Fruit fly (Drosophila melanogaster) whole organism, embryonic: Measurements from ENCODE around the gene RabX6.

Experiments
- Abd-B ChIP-seq: fragments of 200-800 bp; sonication (Bioruptor generic); optimal IDR thresholded peaks from 2 replicates; lab custom pipeline; 2018; ENCODE audit warnings: missing biosample characterization, mild to moderate bottlenecking, missing genetic modification characterization, moderate library complexity
- Ada2b ChIP-seq: fragments of 200-800 bp; sonication (Bioruptor generic); IDR thresholded peaks from 2 replicates; pipeline ENCODE4 v1.3.6; 2022; ENCODE audit warnings: missing biosample characterization, missing genetic modification characterization
- Aef1 ChIP-seq: fragments of 200-800 bp; sonication (Bioruptor generic); IDR thresholded peaks from 3 replicates; pipeline ENCODE4 v1.3.6; 2022; ENCODE audit warnings: missing biosample characterization, missing genetic modification characterization
- C15 ChIP-seq: fragments of 200-800 bp; sonication (Bioruptor generic); IDR thresholded peaks from 3 replicates; pipeline ENCODE4 v1.3.6; 2022; ENCODE audit warnings: missing biosample characterization, missing genetic modification characterization
- CG10274 ChIP-seq: fragments of 200-800 bp; sonication (Bioruptor generic); optimal IDR thresholded peaks from 3 replicates; lab custom pipeline; 2017; ENCODE audit warnings: missing biosample characterization, mild to moderate bottlenecking, missing genetic modification characterization
- CG11398 ChIP-seq: fragments of 200-800 bp; sonication (Bioruptor generic); optimal IDR thresholded peaks from 2 replicates; lab custom pipeline; 2016; ENCODE audit warnings: missing biosample characterization, missing genetic modification characterization
- CG12769 ChIP-seq: fragments of 200-800 bp; sonication (Bioruptor generic); optimal IDR thresholded peaks from 2 replicates; lab custom pipeline; 2019; ENCODE audit warnings: missing biosample characterization, mild to moderate bottlenecking, missing genetic modification characterization, moderate library complexity
- CG14860 ChIP-seq: fragments of 200-800 bp; sonication (Bioruptor generic); IDR thresholded peaks from 3 replicates; pipeline ENCODE4 v1.3.6; 2022; ENCODE audit warnings: missing biosample characterization, missing genetic modification characterization; ENCODE audit not compliant: partially characterized antibody
- CG17612 ChIP-seq: fragments of 200-800 bp; sonication (Bioruptor generic); IDR thresholded peaks from 2 replicates; pipeline ENCODE4 v1.3.6; 2022; ENCODE audit warnings: missing biosample characterization, missing genetic modification characterization
- CG17802 ChIP-seq: fragments of 200-800 bp; sonication (Bioruptor generic); optimal IDR thresholded peaks from 2 replicates; lab custom pipeline; 2018; ENCODE audit warnings: missing biosample characterization, mild to moderate bottlenecking, missing genetic modification characterization, moderate library complexity
- CG18619 ChIP-seq: fragments of 200-800 bp; sonication (Bioruptor generic); optimal IDR thresholded peaks from 3 replicates; lab custom pipeline; 2017; ENCODE audit warnings: missing biosample characterization, mild to moderate bottlenecking, missing genetic modification characterization
- CG18764 ChIP-seq: fragments of 200-800 bp; sonication (Bioruptor generic); optimal IDR thresholded peaks from 3 replicates; lab custom pipeline; 2016; ENCODE audit warnings: missing biosample characterization, missing genetic modification characterization
- CG2712 ChIP-seq: fragments of 200-800 bp; optimal IDR thresholded peaks from 3 replicates; lab custom pipeline; 2019; ENCODE audit warnings: missing biosample characterization, mild to moderate bottlenecking, missing genetic modification characterization, moderate library complexity
- CG30403 ChIP-seq: fragments of 200-800 bp; sonication (Bioruptor generic); optimal IDR thresholded peaks from 3 replicates; lab custom pipeline; 2016; ENCODE audit warnings: missing biosample characterization, missing genetic modification characterization
- CG3163 ChIP-seq: fragments of 200-800 bp; sonication (Bioruptor generic); optimal IDR thresholded peaks from 3 replicates; lab custom pipeline; 2016; ENCODE audit warnings: missing biosample characterization, missing genetic modification characterization
- CG34224 ChIP-seq: fragments of 200-800 bp; sonication (Bioruptor generic); IDR thresholded peaks from 3 replicates; pipeline ENCODE4 v1.3.6; 2022; ENCODE audit warnings: missing biosample characterization, missing genetic modification characterization; ENCODE audit not compliant: partially characterized antibody
- CG34376 ChIP-seq: fragments of 200-800 bp; sonication (Bioruptor generic); optimal IDR thresholded peaks from 2 replicates; lab custom pipeline; 2018; ENCODE audit warnings: missing biosample characterization, mild to moderate bottlenecking, missing genetic modification characterization
- CG4424 ChIP-seq: fragments of 200-800 bp; sonication (Bioruptor generic); optimal IDR thresholded peaks from 3 replicates; lab custom pipeline; 2016; ENCODE audit warnings: missing biosample characterization, missing genetic modification characterization
- CG6254 ChIP-seq: fragments of 200-800 bp; sonication (Bioruptor generic); optimal IDR thresholded peaks from 3 replicates; lab custom pipeline; 2017; ENCODE audit warnings: mild to moderate bottlenecking, missing biosample characterization, missing genetic modification reagents, missing genetic modification characterization
- CG6765 ChIP-seq: fragments of 200-800 bp; sonication (Bioruptor generic); optimal IDR thresholded peaks from 3 replicates; lab custom pipeline; 2017; ENCODE audit warnings: missing biosample characterization, mild to moderate bottlenecking, missing genetic modification characterization
- CG7839 ChIP-seq: fragments of 200-800 bp; sonication (Bioruptor generic); optimal IDR thresholded peaks from 3 replicates; lab custom pipeline; 2018; ENCODE audit warnings: missing biosample characterization, mild to moderate bottlenecking, missing genetic modification characterization, moderate library complexity
- CG8290 ChIP-seq, 3 experiments: fragments of 200-800 bp; sonication (Bioruptor generic); optimal IDR thresholded peaks; 2 replicates each; lab custom pipeline; 2016 to 2019; ENCODE audit warnings: missing biosample characterization in 3 of 3, missing genetic modification characterization in 3 of 3, mild to moderate bottlenecking in 2 of 3, moderate library complexity in 1 of 3
- CG8944 ChIP-seq: fragments of 200-800 bp; sonication (Bioruptor generic); optimal IDR thresholded peaks from 3 replicates; lab custom pipeline; 2016; ENCODE audit warnings: missing biosample characterization, missing genetic modification characterization
- Camta ChIP-seq: fragments of 200-800 bp; sonication (Bioruptor generic); optimal IDR thresholded peaks from 2 replicates; lab custom pipeline; 2016; ENCODE audit warnings: missing biosample characterization, missing genetic modification characterization
- CrebB ChIP-seq: fragments of 200-800 bp; sonication (Bioruptor generic); optimal IDR thresholded peaks from 3 replicates; lab custom pipeline; 2018; ENCODE audit warnings: missing biosample characterization, mild to moderate bottlenecking, missing genetic modification characterization
- Mad ChIP-seq: fragments of 200-800 bp; sonication (Bioruptor generic); optimal IDR thresholded peaks from 2 replicates; lab custom pipeline; 2016; ENCODE audit warnings: missing biosample characterization, missing genetic modification characterization
- NC2β ChIP-seq: fragments of 200-800 bp; sonication (Bioruptor generic); optimal IDR thresholded peaks from 2 replicates; lab custom pipeline; 2016; ENCODE audit warnings: missing biosample characterization, missing genetic modification characterization
- Rx ChIP-seq: fragments of 200-800 bp; sonication (Bioruptor generic); IDR thresholded peaks from 2 replicates; pipeline ENCODE4 v1.3.6; 2022; ENCODE audit warnings: missing biosample characterization, missing genetic modification characterization
- YL-1 ChIP-seq: fragments of 200-800 bp; sonication (Bioruptor generic); optimal IDR thresholded peaks from 3 replicates; lab custom pipeline; 2017; ENCODE audit warnings: missing biosample characterization, mild to moderate bottlenecking, missing genetic modification characterization
- br ChIP-seq: fragments of >200 bp; optimal IDR thresholded peaks from 2 replicates; lab custom pipeline; 2017
- cg ChIP-seq: fragments of 200-800 bp; sonication (Bioruptor generic); optimal IDR thresholded peaks from 3 replicates; lab custom pipeline; 2019; ENCODE audit warnings: missing biosample characterization, mild to moderate bottlenecking, missing genetic modification characterization, moderate library complexity
- croc ChIP-seq: fragments of 200-800 bp; sonication (Bioruptor generic); conservative IDR thresholded peaks from 3 replicates; pipeline ENCODE4 v1.3.6; 2022; ENCODE audit warnings: missing biosample characterization, missing genetic modification characterization
- crp ChIP-seq, 2 experiments: fragments of 200-800 bp; sonication (Bioruptor generic); optimal IDR thresholded peaks; 2 replicates in 1 of 2; 3 replicates in 1 of 2; lab custom pipeline; 2017; ENCODE audit warnings: missing biosample characterization in 2 of 2, missing genetic modification characterization in 2 of 2, mild to moderate bottlenecking in 1 of 2, moderate library complexity in 1 of 2
- dan ChIP-seq: fragments of 200-800 bp; sonication (Bioruptor generic); IDR thresholded peaks from 2 replicates; pipeline ENCODE4 v1.3.6; 2022; ENCODE audit warnings: missing biosample characterization, missing genetic modification characterization
- dmrt99B ChIP-seq: fragments of 200-800 bp; sonication (Bioruptor generic); optimal IDR thresholded peaks from 2 replicates; lab custom pipeline; 2018; ENCODE audit warnings: missing biosample characterization, mild to moderate bottlenecking, missing genetic modification characterization, moderate library complexity
- esg ChIP-seq: fragments of 200-800 bp; sonication (Bioruptor generic); conservative IDR thresholded peaks from 2 replicates; pipeline ENCODE4 v1.3.6; 2022; ENCODE audit warnings: missing biosample characterization, missing genetic modification characterization
- fru ChIP-seq: fragments of >200 bp; optimal IDR thresholded peaks from 2 replicates; lab custom pipeline; 2017
- gcm ChIP-seq: fragments of 200-800 bp; sonication (Bioruptor generic); optimal IDR thresholded peaks from 2 replicates; lab custom pipeline; 2019; ENCODE audit warnings: missing biosample characterization, mild to moderate bottlenecking, missing genetic modification characterization, moderate library complexity
- grau ChIP-seq: fragments of 200-800 bp; optimal IDR thresholded peaks from 3 replicates; lab custom pipeline; 2019; ENCODE audit warnings: missing biosample characterization, mild to moderate bottlenecking, missing genetic modification characterization, moderate library complexity
- gro ChIP-seq: fragments of 200-800 bp; sonication (Bioruptor generic); optimal IDR thresholded peaks from 2 replicates; lab custom pipeline; 2016; ENCODE audit warnings: missing biosample characterization, missing genetic modification characterization
- hth ChIP-seq: fragments of >200 bp; optimal IDR thresholded peaks from 2 replicates; lab custom pipeline; 2017; ENCODE audit warnings: inconsistent platforms
- ind ChIP-seq: fragments of 200-800 bp; sonication (Bioruptor generic); optimal IDR thresholded peaks from 3 replicates; lab custom pipeline; 2016; ENCODE audit warnings: missing biosample characterization, missing genetic modification characterization
- kay ChIP-seq: fragments of 200-800 bp; sonication (Bioruptor generic); optimal IDR thresholded peaks from 2 replicates; lab custom pipeline; 2016; ENCODE audit warnings: missing biosample characterization, missing genetic modification characterization
- lmd ChIP-seq: fragments of 200-800 bp; sonication (Bioruptor generic); IDR thresholded peaks from 2 replicates; pipeline ENCODE4 v1.3.6; 2022; ENCODE audit warnings: missing biosample characterization, missing genetic modification characterization
- org-1 ChIP-seq: fragments of 200-800 bp; sonication (Bioruptor generic); optimal IDR thresholded peaks from 2 replicates; lab custom pipeline; 2017; ENCODE audit warnings: missing biosample characterization, missing genetic modification characterization
- otp ChIP-seq: fragments of 200-800 bp; sonication (Bioruptor generic); IDR thresholded peaks from 3 replicates; pipeline ENCODE4, ENCODE4 v1.3.6; 2022; ENCODE audit warnings: missing biosample characterization, missing genetic modification characterization
- pb ChIP-seq: fragments of 200-800 bp; sonication (Bioruptor generic); optimal IDR thresholded peaks from 3 replicates; lab custom pipeline; 2016; ENCODE audit warnings: missing biosample characterization, missing genetic modification characterization
- prd ChIP-seq, 3 experiments: fragments of >200 bp in 2 of 3; fragments of 200-800 bp in 1 of 3; sonication (Bioruptor generic) in 1 of 3; optimal IDR thresholded peaks in 2 of 3; IDR thresholded peaks in 1 of 3; 2 replicates in 2 of 3; 3 replicates in 1 of 3; pipeline versions ENCODE4 v1.3.6 to Lab custom; 2017 to 2022; ENCODE audit warnings: missing biosample characterization in 1 of 3, missing genetic modification characterization in 1 of 3
- row ChIP-seq: fragments of 200-800 bp; sonication (Bioruptor generic); IDR thresholded peaks from 3 replicates; pipeline ENCODE4 v1.3.6; 2022; ENCODE audit warnings: missing biosample characterization, missing genetic modification characterization
- vnd ChIP-seq: fragments of 200-800 bp; sonication (Bioruptor generic); IDR thresholded peaks from 3 replicates; pipeline ENCODE4 v1.3.6; 2022; ENCODE audit warnings: missing biosample characterization, missing genetic modification characterization; ENCODE audit not compliant: partially characterized antibody

Gene RabX6

DNA sequence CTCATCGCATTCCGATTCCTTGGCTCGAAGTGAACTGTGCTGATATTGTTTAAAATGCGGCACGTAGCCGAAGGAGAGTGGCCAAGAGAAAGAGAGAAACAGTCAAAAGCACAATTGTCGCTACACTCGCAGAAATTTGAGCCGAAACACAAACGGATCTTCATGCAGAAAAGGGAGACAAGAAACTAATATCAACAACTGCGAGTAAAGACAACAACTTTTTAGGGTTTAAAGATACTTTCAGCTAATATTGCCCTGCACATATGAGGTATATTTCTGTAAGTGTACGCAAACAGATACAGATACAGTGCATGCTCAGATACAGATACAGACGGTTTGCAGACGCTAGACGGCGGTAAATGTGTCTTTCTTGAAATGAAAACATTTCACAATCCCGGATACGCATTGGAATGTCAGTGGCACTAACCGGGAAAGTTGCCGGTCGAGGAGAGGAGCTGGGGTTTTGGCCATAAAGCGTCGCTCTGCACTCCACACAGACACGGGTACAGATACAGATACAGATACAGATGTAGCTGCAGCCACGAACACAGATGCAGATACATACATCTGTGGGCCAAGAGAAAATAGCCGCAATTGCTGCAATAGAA lies 46.1 kb upstream of the RabX6 start (continued):
- peak; percentile 82 for TF ChIP-seq grau
- peak; percentile 86 for TF ChIP-seq Rx (GFP tag; lab: Robert Waterston, UW)
- TF ChIP-seq CG2712 (tag; lab: Kevin White, UChicago) = peak; percentile 89
- TF ChIP-seq CG12769 = peak; percentile 89
- TF ChIP-seq dmrt99B (tag; lab: Kevin White, UChicago) = peak; percentile 94
- peak; percentile 89 for TF ChIP-seq Ada2b
- peak; percentile 91 for TF ChIP-seq ind (GFP tag; lab: Kevin White, UChicago)
- peak; percentile 91 for TF ChIP-seq Camta (GFP tag; lab: Kevin White, UChicago)
- peak; percentile 46 for TF ChIP-seq gro
- no peak for TF ChIP-seq CG14860 (GFP tag; lab: Robert Waterston, UW)
- no peak for TF ChIP-seq br (lab: Kevin White, UChicago)
- TF ChIP-seq kay = peak; percentile 69
- peak; percentile 86 for TF ChIP-seq Mad (GFP tag; lab: Kevin White, UChicago)
- peak; percentile 90 for TF ChIP-seq otp (GFP tag; lab: Robert Waterston, UW)
- TF ChIP-seq Aef1 (GFP tag; lab: Robert Waterston, UW) = peak; percentile 83
- TF ChIP-seq CG18619 = peak; percentile 71
- peak; percentile 66 for TF ChIP-seq pb (GFP tag; lab: Kevin White, UChicago)
- TF ChIP-seq vnd (GFP tag; lab: Robert Waterston, UW) = no peak
- peak; percentile 77 for TF ChIP-seq CG3163 (GFP tag; lab: Kevin White, UChicago)
- no peak for TF ChIP-seq CG34224
- peak in 1 of 2 experiments; percentile 42 for TF ChIP-seq crp (GFP tag; optimal IDR thresholded peaks at IDR 0.05; lab: Kevin White, UChicago)
- peak; percentile 6 for TF ChIP-seq CG6765
- peak; percentile 36; the same call in 1 of the 3 replicates for TF ChIP-seq C15 (GFP tag; lab: Robert Waterston, UW)
- TF ChIP-seq row (GFP tag; lab: Robert Waterston, UW) = peak; percentile 88
- TF ChIP-seq CG10274 (GFP tag; lab: Kevin White, UChicago) = peak; percentile 58
- TF ChIP-seq CG8944 (GFP tag; lab: Kevin White, UChicago) = peak; percentile 91
- peak; percentile 80 for TF ChIP-seq esg (GFP tag; lab: Robert Waterston, UW)
- TF ChIP-seq CG6254 (GFP tag; lab: Kevin White, UChicago) = peak; percentile 85
- peak; percentile 81 for TF ChIP-seq lmd (GFP tag; lab: Robert Waterston, UW)
- TF ChIP-seq cg (GFP tag; lab: Kevin White, UChicago) = peak; percentile 62
- peak; percentile 76 for TF ChIP-seq croc (GFP tag; lab: Robert Waterston, UW)
- TF ChIP-seq NC2β (GFP tag; lab: Kevin White, UChicago) = peak; percentile 84
- TF ChIP-seq CG30403 (GFP tag; lab: Kevin White, UChicago) = peak; percentile 89
- peak; percentile 84 for TF ChIP-seq org-1
- TF ChIP-seq CG17802 (tag; lab: Kevin White, UChicago) = peak; percentile 79
- TF ChIP-seq gcm = peak; percentile 84
- no peak for TF ChIP-seq fru
- TF ChIP-seq Abd-B (GFP tag; lab: Kevin White, UChicago) = peak; percentile 79
- peak; percentile 91 for TF ChIP-seq CG4424
- peak; percentile 1 for TF ChIP-seq YL-1 (GFP tag; lab: Kevin White, UChicago)
- TF ChIP-seq CG8290 (GFP tag; optimal IDR thresholded peaks at IDR 0.05; lab: Kevin White, UChicago) = peak; percentile 77
- TF ChIP-seq CG8290 (tag; optimal IDR thresholded peaks at IDR 0.05; lab: Kevin White, UChicago) = peak; percentile 43 to 91
- no peak for TF ChIP-seq CG34376
- no peak for TF ChIP-seq hth (lab: Kevin White, UChicago)
- TF ChIP-seq dan (GFP tag; lab: Robert Waterston, UW) = no peak; the same call in 1 of the 2 replicates
- peak; percentile 81 for TF ChIP-seq CrebB (tag; lab: Kevin White, UChicago)
- peak; percentile 86 for TF ChIP-seq CG7839 (tag; lab: Kevin White, UChicago)
- TF ChIP-seq CG11398 = peak; percentile 73
- TF ChIP-seq CG17612 (GFP tag; lab: Robert Waterston, UW) = peak; percentile 51; the same call in 1 of the 2 replicates
- peak; percentile 89 for TF ChIP-seq CG18764
- TF ChIP-seq prd (optimal IDR thresholded peaks at IDR 0.05; lab: Kevin White, UChicago) = no peak
- peak; percentile 92 for TF ChIP-seq prd (GFP tag; IDR thresholded peaks at IDR 0.05; lab: Robert Waterston, UW)
